Fruit fly (Drosophila melanogaster) S2 (cell line): ENCODE data around the gene Gr64d.

Experiments
- CG8478 ChIP-seq: fragments of >200 bp; optimal IDR thresholded peaks from 2 replicates; lab custom pipeline; 2018
- CTCF ChIP-seq, 2 experiments: fragments of >200 bp; optimal IDR thresholded peaks; 2 replicates each; lab custom pipeline; 2018

DNA sequence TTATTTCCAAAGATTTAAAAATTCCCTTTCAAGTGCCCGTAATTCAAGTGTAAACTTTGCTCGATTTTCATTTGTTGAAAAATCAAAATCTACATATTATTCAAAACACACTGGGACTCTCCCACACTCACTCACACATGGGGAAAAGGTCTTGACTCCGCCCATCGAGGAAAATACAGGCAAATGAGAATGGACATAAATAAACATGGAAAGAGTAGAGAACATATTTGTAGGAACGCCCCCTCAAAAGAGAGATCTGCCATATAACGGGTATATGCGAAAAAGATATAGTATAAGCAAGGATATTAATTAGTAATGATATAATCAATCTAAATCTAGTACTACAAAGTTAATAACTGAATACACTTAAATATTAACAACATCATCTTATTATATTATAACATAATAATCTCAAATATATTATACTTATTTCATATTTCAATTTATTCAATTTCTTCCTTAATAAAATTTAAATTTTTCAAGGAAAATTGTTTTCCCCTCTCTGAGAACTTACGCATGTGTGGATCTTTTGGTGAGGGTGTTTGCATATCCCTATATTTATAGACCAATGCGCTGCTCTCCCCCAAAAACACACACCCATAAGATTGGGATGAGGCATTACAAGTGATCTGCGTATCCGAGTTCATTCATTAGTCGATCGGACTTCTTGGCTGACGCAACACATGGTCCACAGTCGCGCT lies 13.5 kb upstream of the Gr64d start, which contains the start of gene FoxL1:
- TF ChIP-seq CG8478 (lab: Kevin White, UChicago) (no peak), CTCF (optimal IDR thresholded peaks at IDR 0.05; lab: Kevin White, UChicago) (no peak)
